Fruit fly (Drosophila melanogaster): Measurements from ENCODE around the gene Diap1.

Gene Diap1

dm6 chr3L:16013198-16013982 lies 37.4 kb downstream of the Diap1 start (continued):
- TF ChIP-seq rib (GFP tag; IDR thresholded peaks at IDR 0.05) (no peak), CG1792 (GFP tag; optimal IDR thresholded peaks at IDR 0.05) (no peak), Hmx (GFP tag; optimal IDR thresholded peaks at IDR 0.05) (no peak), so (GFP tag; IDR thresholded peaks at IDR 0.05) (no peak), CG2678 (tag; optimal IDR thresholded peaks at IDR 0.05) (peak; percentile 50), CG8290 (GFP tag; optimal IDR thresholded peaks at IDR 0.05) (no peak), CG8290 (tag; optimal IDR thresholded peaks at IDR 0.05) (no peak), CG5245 (GFP tag; optimal IDR thresholded peaks at IDR 0.05) (no peak), kay (GFP tag; optimal IDR thresholded peaks at IDR 0.05) (no peak), gcm (GFP tag; optimal IDR thresholded peaks at IDR 0.05) (no peak), CG17385 (GFP tag; optimal IDR thresholded peaks at IDR 0.05) (no peak), Fer2 (tag; optimal IDR thresholded peaks at IDR 0.05) (no peak), Adf1 (GFP tag; IDR thresholded peaks at IDR 0.05) (no peak), gro (GFP tag; optimal IDR thresholded peaks at IDR 0.05) (peak; percentile 9), zen (tag; optimal IDR thresholded peaks at IDR 0.05) (no peak), cato (GFP tag; optimal IDR thresholded peaks at IDR 0.05; ENCODE audit: borderline replicate concordance) (no peak), Atf3 (GFP tag; optimal IDR thresholded peaks at IDR 0.05) (no peak), CG13424 (tag; optimal IDR thresholded peaks at IDR 0.05) (peak; percentile 36), Ptx1 (GFP tag; IDR thresholded peaks at IDR 0.05) (no peak), cg (GFP tag; optimal IDR thresholded peaks at IDR 0.05) (no peak), CG13123 (GFP tag; optimal IDR thresholded peaks at IDR 0.05) (no peak), ATbp (GFP tag; optimal IDR thresholded peaks at IDR 0.05) (no peak), CG4617 (GFP tag; optimal IDR thresholded peaks at IDR 0.05; ENCODE audit: borderline replicate concordance) (no peak), CG12155 (GFP tag; optimal IDR thresholded peaks at IDR 0.05) (no peak), CG5953 (GFP tag; IDR thresholded peaks at IDR 0.05) (no peak), CG9437 (GFP tag; optimal IDR thresholded peaks at IDR 0.05) (peak; percentile 15), CG14050 (GFP tag; IDR thresholded peaks at IDR 0.05) (no peak), fd102C (GFP tag; optimal IDR thresholded peaks at IDR 0.05) (no peak), Antp (GFP tag; optimal IDR thresholded peaks at IDR 0.05) (no peak), CG17186 (GFP tag; optimal IDR thresholded peaks at IDR 0.05) (no peak), CG3281 (GFP tag; optimal IDR thresholded peaks at IDR 0.05) (no peak), nmo (GFP tag; optimal IDR thresholded peaks at IDR 0.05) (peak; percentile 46), sens (GFP tag) (no peak), CG6683 (GFP tag; optimal IDR thresholded peaks at IDR 0.05) (no peak), sens-2 (GFP tag; IDR thresholded peaks at IDR 0.05) (no peak), CoRest (tag; optimal IDR thresholded peaks at IDR 0.05) (peak; percentile 37), CG3065 (GFP tag; optimal IDR thresholded peaks at IDR 0.05) (no peak), CG4282 (GFP tag; optimal IDR thresholded peaks at IDR 0.05) (no peak), chinmo (GFP tag; IDR thresholded peaks at IDR 0.05; ENCODE audit: partially characterized antibody) (no peak), dmrt99B (tag; optimal IDR thresholded peaks at IDR 0.05) (peak; percentile 39), odd (GFP tag; optimal IDR thresholded peaks at IDR 0.05) (no peak), CG6654 (GFP tag; optimal IDR thresholded peaks at IDR 0.05) (no peak), lab (GFP tag; optimal IDR thresholded peaks at IDR 0.05) (no peak), CG30431 (GFP tag; optimal IDR thresholded peaks at IDR 0.05) (no peak), aop (GFP tag; IDR thresholded peaks at IDR 0.05) (no peak), emc (GFP tag; optimal IDR thresholded peaks at IDR 0.05) (no peak), trh (GFP tag; optimal IDR thresholded peaks at IDR 0.05) (no peak), Pdp1 (GFP tag; optimal IDR thresholded peaks at IDR 0.05) (no peak), al (GFP tag; IDR thresholded peaks at IDR 0.05) (no peak), CG8089 (GFP tag; optimal IDR thresholded peaks at IDR 0.05) (no peak)
